Worm (Caenorhabditis elegans) whole organism, L3 larva: ENCODE results near the gene Y45G5AM.6.

ENCODE experiments used
- R02D3.7 ChIP-seq: fragments of 150-350 bp; optimal IDR thresholded peaks from 2 replicates; lab custom pipeline; 2014; ENCODE audit warnings: missing biosample characterization, missing genetic modification characterization
- ZK546.5 ChIP-seq: sonication (generic microtip); optimal IDR thresholded peaks from 2 replicates; lab custom pipeline; 2017; ENCODE audit warnings: missing biosample characterization, missing genetic modification characterization
- ceh-28 ChIP-seq: fragments of 150-350 bp; optimal IDR thresholded peaks from 2 replicates; lab custom pipeline; 2014; ENCODE audit warnings: missing biosample characterization, missing genetic modification reagents, missing genetic modification characterization
- daf-12 ChIP-seq: fragments of 150-350 bp; optimal IDR thresholded peaks from 2 replicates; lab custom pipeline; 2014; ENCODE audit warnings: missing biosample characterization, missing genetic modification reagents, missing genetic modification characterization
- egl-27 ChIP-seq: sonication (generic microtip); optimal IDR thresholded peaks from 4 replicates; lab custom pipeline; 2017; ENCODE audit warnings: missing biosample characterization, missing genetic modification reagents, missing genetic modification characterization
- elt-2 ChIP-seq: sonication (generic microtip); optimal IDR thresholded peaks from 2 replicates; lab custom pipeline; 2016; ENCODE audit warnings: missing genetic modification reagents, mild to moderate bottlenecking, missing genetic modification characterization, missing compliant biosample characterization
- elt-3 ChIP-seq, 3 experiments: fragments of 150-350 bp in 1 of 3; sonication (generic microtip) in 2 of 3; optimal IDR thresholded peaks; 2 replicates in 2 of 3; 4 replicates in 1 of 3; lab custom pipeline; 2014 to 2017; ENCODE audit warnings: missing biosample characterization in 3 of 3, missing genetic modification characterization in 3 of 3
- eor-1 ChIP-seq, 2 experiments: fragments of 150-350 bp; optimal IDR thresholded peaks; 2 replicates each; lab custom pipeline; 2014 to 2018; ENCODE audit warnings: missing biosample characterization in 2 of 2, missing genetic modification characterization in 2 of 2
- fkh-10 ChIP-seq: sonication (generic microtip); optimal IDR thresholded peaks from 2 replicates; lab custom pipeline; 2017; ENCODE audit warnings: missing biosample characterization, missing genetic modification reagents, missing genetic modification characterization
- fos-1 ChIP-seq: fragments of 150-350 bp; optimal IDR thresholded peaks from 2 replicates; lab custom pipeline; 2014; ENCODE audit warnings: missing biosample characterization, missing genetic modification characterization
- hmg-11 ChIP-seq: sonication (generic microtip); optimal IDR thresholded peaks from 2 replicates; lab custom pipeline; 2016; ENCODE audit warnings: missing genetic modification characterization, missing compliant biosample characterization
- jun-1 ChIP-seq: fragments of 150-350 bp; optimal IDR thresholded peaks from 2 replicates; lab custom pipeline; 2014; ENCODE audit warnings: missing biosample characterization, missing genetic modification reagents, missing genetic modification characterization
- lin-15B ChIP-seq: fragments of 150-350 bp; optimal IDR thresholded peaks from 2 replicates; lab custom pipeline; 2014; ENCODE audit warnings: missing biosample characterization, missing genetic modification characterization
- lin-39 ChIP-seq: fragments of 150-350 bp; optimal IDR thresholded peaks from 2 replicates; lab custom pipeline; 2018; ENCODE audit warnings: missing biosample characterization, missing genetic modification reagents, missing genetic modification characterization
- lsy-12 ChIP-seq: sonication (generic microtip); optimal IDR thresholded peaks from 2 replicates; lab custom pipeline; 2016; ENCODE audit warnings: mild to moderate bottlenecking, missing genetic modification characterization, missing compliant biosample characterization
- mdl-1 ChIP-seq: fragments of 150-350 bp; optimal IDR thresholded peaks from 2 replicates; lab custom pipeline; 2014; ENCODE audit warnings: missing biosample characterization, missing genetic modification characterization
- nfya-1 ChIP-seq: sonication (generic microtip); optimal IDR thresholded peaks from 2 replicates; lab custom pipeline; 2017; ENCODE audit warnings: missing genetic modification characterization, mild to moderate bottlenecking, missing compliant biosample characterization, antibody characterized with exemption, moderate library complexity; ENCODE audit not compliant: insufficient read depth
- nhr-11 ChIP-seq: fragments of 150-350 bp; optimal IDR thresholded peaks from 2 replicates; lab custom pipeline; 2014; ENCODE audit warnings: missing biosample characterization, missing genetic modification characterization
- nhr-12 ChIP-seq: fragments of 150-350 bp; optimal IDR thresholded peaks from 2 replicates; lab custom pipeline; 2014; ENCODE audit warnings: missing biosample characterization, missing genetic modification characterization
- nhr-23 ChIP-seq: fragments of 150-350 bp; optimal IDR thresholded peaks from 2 replicates; lab custom pipeline; 2014; ENCODE audit warnings: missing biosample characterization, missing genetic modification reagents, missing genetic modification characterization
- nhr-237 ChIP-seq: fragments of 150-350 bp; optimal IDR thresholded peaks from 2 replicates; lab custom pipeline; 2014; ENCODE audit warnings: missing biosample characterization, missing genetic modification characterization
- nhr-28 ChIP-seq: fragments of 150-350 bp; optimal IDR thresholded peaks from 2 replicates; lab custom pipeline; 2014; ENCODE audit warnings: missing biosample characterization, missing genetic modification characterization
- nhr-67 ChIP-seq: fragments of 150-350 bp; optimal IDR thresholded peaks from 2 replicates; lab custom pipeline; 2014; ENCODE audit warnings: missing biosample characterization, missing genetic modification characterization
- pha-4 ChIP-seq: fragments of 150-350 bp; optimal IDR thresholded peaks from 2 replicates; lab custom pipeline; 2014; ENCODE audit warnings: missing biosample characterization, missing genetic modification reagents, missing genetic modification characterization
- pqm-1 ChIP-seq: fragments of 150-350 bp; optimal IDR thresholded peaks from 2 replicates; lab custom pipeline; 2017; ENCODE audit warnings: missing biosample characterization, missing genetic modification characterization, inconsistent platforms
- sea-2 ChIP-seq: fragments of 150-350 bp; sonication (generic microtip); optimal IDR thresholded peaks from 4 replicates; lab custom pipeline; 2014; ENCODE audit warnings: missing biosample characterization, missing genetic modification reagents, missing genetic modification characterization
- skn-1 ChIP-seq: fragments of 150-350 bp; optimal IDR thresholded peaks from 2 replicates; lab custom pipeline; 2014; ENCODE audit warnings: missing biosample characterization, missing genetic modification characterization
- unc-62 ChIP-seq: fragments of 150-350 bp; sonication (generic microtip); optimal IDR thresholded peaks from 4 replicates; lab custom pipeline; 2014; ENCODE audit warnings: missing biosample characterization, missing genetic modification reagents, missing genetic modification characterization
- zag-1 ChIP-seq: fragments of 150-350 bp; optimal IDR thresholded peaks from 2 replicates; lab custom pipeline; 2014; ENCODE audit warnings: missing biosample characterization, missing genetic modification characterization
- ztf-4 ChIP-seq: fragments of 150-350 bp; optimal IDR thresholded peaks from 2 replicates; lab custom pipeline; 2014; ENCODE audit warnings: missing biosample characterization, missing genetic modification characterization

Y45G5AM.6 gene

DNA sequence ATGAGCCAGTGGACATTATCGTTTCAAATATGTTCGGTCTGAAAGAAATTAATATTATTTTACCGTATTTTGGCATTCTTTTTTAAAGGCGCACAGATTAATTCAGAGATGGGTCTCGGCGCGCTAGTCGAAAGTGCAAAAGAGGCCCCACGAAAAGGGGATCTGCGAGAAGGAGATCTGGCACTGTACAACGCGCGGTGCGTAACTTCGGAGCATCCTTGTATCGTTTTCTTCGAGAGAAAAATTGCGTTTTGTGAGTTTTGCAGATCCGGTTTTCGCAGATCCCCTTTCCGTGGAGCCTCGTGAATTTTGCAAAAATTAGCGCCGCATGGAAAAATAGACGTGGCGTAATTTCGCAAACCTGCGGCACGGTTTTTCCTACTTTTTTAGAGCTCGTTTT is 29.6 kb upstream of the Y45G5AM.6 start:
- TF ChIP-seq nhr-12 (tag; lab: Kevin White, UChicago): no peak
- no peak for TF ChIP-seq jun-1 (tag; lab: Kevin White, UChicago)
- TF ChIP-seq unc-62 (GFP tag; lab: Kevin White, UChicago): no peak
- no peak for TF ChIP-seq pqm-1
- TF ChIP-seq egl-27 (tag; lab: Kevin White, UChicago): no peak
- TF ChIP-seq ztf-4 (tag; lab: Kevin White, UChicago): no peak
- TF ChIP-seq, all 47 proteins: peak for 0

DNA sequence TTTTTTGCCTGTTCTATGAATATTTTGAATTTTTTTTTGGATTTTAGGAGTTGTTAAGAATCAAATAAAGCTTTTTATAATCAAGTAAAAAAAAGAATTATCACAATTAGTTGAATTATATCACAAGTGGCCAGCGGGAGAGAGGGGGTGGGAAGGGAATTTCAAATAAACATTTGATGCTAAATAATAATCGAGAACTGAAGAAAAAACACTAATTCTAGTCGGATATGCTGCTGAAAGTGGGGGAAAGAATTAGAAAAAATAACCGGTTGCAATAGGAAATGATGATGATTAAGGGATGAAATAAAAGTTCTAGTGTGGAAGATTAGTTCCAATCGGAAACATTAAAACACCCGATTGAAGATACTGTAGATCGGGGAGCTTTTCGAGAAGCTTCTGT is 29.2 kb upstream of the Y45G5AM.6 start:
- no peak for TF ChIP-seq daf-12 (tag; lab: Kevin White, UChicago)
- TF ChIP-seq lsy-12 (tag; lab: Kevin White, UChicago): no peak
- no peak for TF ChIP-seq elt-3 (tag; optimal IDR thresholded peaks at IDR 0.05; lab: Kevin White, UChicago)
- TF ChIP-seq nhr-12 (tag; lab: Kevin White, UChicago): no peak
- TF ChIP-seq eor-1 (tag; optimal IDR thresholded peaks at IDR 0.05; lab: Kevin White, UChicago): no peak

DNA sequence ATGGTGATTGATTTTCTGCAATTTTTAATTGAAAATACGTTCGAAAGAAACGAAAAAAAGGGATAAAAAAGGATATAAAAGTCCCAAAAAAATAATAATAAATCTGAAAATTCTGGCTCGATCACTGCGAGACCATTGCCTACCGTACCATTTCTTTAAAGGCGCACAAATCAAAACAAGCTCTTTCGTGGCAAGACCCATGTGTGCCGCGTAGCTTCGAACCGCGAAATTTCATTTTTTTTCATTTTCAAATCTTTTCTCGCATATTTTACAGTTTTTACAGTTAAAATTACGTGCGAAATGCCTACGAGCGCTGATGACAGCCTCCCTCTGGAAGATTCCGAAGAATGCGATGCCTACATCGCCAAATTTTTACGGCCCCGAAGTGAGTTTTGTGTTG is 23.5 kb upstream of the Y45G5AM.6 start, which contains the start of the genes coh-4 and pid-5:
Gene coh-4 (minus strand): TSS at position 17 of the 400 bp plus-strand sequence.
Gene pid-5 (plus strand): TSS at position 259 of the 400 bp plus-strand sequence.
- TF ChIP-seq R02D3.7 (tag; lab: Kevin White, UChicago) (no peak), hmg-11 (tag; lab: Kevin White, UChicago) (no peak), nfya-1 (tag; lab: Kevin White, UChicago) (no peak), nhr-23 (tag; lab: Kevin White, UChicago) (no peak), sea-2 (GFP tag; lab: Kevin White, UChicago) (no peak), unc-62 (GFP tag; lab: Kevin White, UChicago) (no peak), mdl-1 (tag; lab: Kevin White, UChicago) (no peak), nhr-12 (tag; lab: Kevin White, UChicago) (no peak), nhr-28 (tag; lab: Kevin White, UChicago) (no peak), ZK546.5 (tag; lab: Kevin White, UChicago) (no peak), nhr-11 (tag; lab: Kevin White, UChicago) (no peak), fos-1 (tag; lab: Kevin White, UChicago) (no peak), eor-1 (tag; optimal IDR thresholded peaks at IDR 0.05; lab: Kevin White, UChicago) (no peak), ceh-28 (tag; lab: Kevin White, UChicago) (no peak), lin-15B (tag; lab: Kevin White, UChicago) (no peak), fkh-10 (GFP tag; lab: Kevin White, UChicago) (no peak), zag-1 (tag; lab: Kevin White, UChicago) (no peak), lin-39 (tag; lab: Kevin White, UChicago) (no peak), pqm-1 (no peak)

DNA sequence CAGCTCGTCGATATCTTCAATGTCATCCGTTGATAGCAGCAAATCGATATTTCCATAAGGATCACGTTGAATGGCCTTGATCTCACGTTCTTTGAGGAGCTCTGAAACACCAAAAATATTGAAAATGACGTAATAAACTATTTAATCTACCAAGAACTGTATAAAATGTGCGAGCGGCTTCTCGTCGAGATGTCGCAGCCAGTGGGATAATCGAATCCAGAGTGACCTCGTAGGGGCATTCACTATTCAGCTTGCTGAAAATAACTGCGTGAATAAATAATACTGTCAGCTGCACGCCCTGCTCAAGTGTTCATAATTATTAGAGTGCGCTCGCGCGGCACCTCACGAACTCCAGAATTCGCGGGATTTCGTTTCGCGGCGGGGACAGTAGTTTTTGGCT is 18.0 kb upstream of the Y45G5AM.6 start, which contains the start of gene Y45G5AM.7:
Gene Y45G5AM.7 (minus strand): TSS at position 101 of the 400 bp plus-strand sequence.
- TF ChIP-seq zag-1 (tag; lab: Kevin White, UChicago) (no peak), nhr-67 (tag; lab: Kevin White, UChicago) (no peak), elt-2 (tag; lab: Kevin White, UChicago) (no peak), skn-1 (tag; lab: Kevin White, UChicago) (no peak), fkh-10 (GFP tag; lab: Kevin White, UChicago) (no peak), sea-2 (GFP tag; lab: Kevin White, UChicago) (no peak), eor-1 (tag; optimal IDR thresholded peaks at IDR 0.05; lab: Kevin White, UChicago) (no peak), lsy-12 (tag; lab: Kevin White, UChicago) (no peak), nhr-28 (tag; lab: Kevin White, UChicago) (no peak), nhr-11 (tag; lab: Kevin White, UChicago) (no peak)

DNA sequence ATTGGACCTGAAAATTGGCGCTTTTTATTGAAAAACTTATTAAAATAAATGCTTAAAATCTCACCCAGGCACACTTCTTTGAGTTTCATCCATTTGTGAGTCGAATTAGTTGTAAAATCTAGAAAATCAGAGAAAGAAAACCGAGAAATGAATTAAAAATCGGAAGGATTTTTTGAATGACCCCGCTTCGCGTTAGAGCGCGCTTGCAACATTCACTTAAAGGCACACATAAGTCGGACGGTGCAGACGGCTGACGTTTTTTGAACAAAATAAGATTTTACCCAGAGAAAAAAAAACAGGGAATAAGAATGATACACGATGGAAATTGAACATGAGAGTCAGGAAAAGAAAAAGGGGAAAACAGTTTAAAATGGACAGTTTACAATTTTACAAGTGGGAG is 17.6 kb upstream of the Y45G5AM.6 start:
- TF ChIP-seq ztf-4 (tag; lab: Kevin White, UChicago): no peak
- no peak for TF ChIP-seq pha-4 (tag; lab: Kevin White, UChicago)
- no peak for TF ChIP-seq mdl-1 (tag; lab: Kevin White, UChicago)
- TF ChIP-seq nhr-237 (tag; lab: Kevin White, UChicago): no peak
- TF ChIP-seq lin-15B (tag; lab: Kevin White, UChicago): peak; percentile 50
- no peak for TF ChIP-seq elt-3 (tag; optimal IDR thresholded peaks at IDR 0.05; lab: Kevin White, UChicago)
- TF ChIP-seq, all 47 proteins: peak for 1
